Fruit fly (Drosophila melanogaster): ENCODE results near the gene Nep3.
"Not testable (repeated sequence)": the region's sequence is repeated elsewhere in the genome, so short reads cannot be mapped to it uniquely, and the experiment has no call there.

Gene Nep3

dm6 chrX:19960881-19961347 is at the start of gene Nep3:
Gene Nep3, plus strand, starts transcription at chrX:19961297.
- TF ChIP-seq tj (GFP tag; optimal IDR thresholded peaks at IDR 0.05) (no peak), pad (GFP tag; optimal IDR thresholded peaks at IDR 0.05) (no peak), CG12768 (GFP tag; optimal IDR thresholded peaks at IDR 0.05) (no peak), bab1 (GFP tag; optimal IDR thresholded peaks at IDR 0.05) (no peak), Hr96 (GFP tag; optimal IDR thresholded peaks at IDR 0.05) (no peak), CG7045 (GFP tag; optimal IDR thresholded peaks at IDR 0.05) (no peak), CG11617 (GFP tag; optimal IDR thresholded peaks at IDR 0.05) (no peak), CG1620 (GFP tag; optimal IDR thresholded peaks at IDR 0.05) (no peak), CG33017 (tag; optimal IDR thresholded peaks at IDR 0.05) (no peak), cnc (optimal IDR thresholded peaks at IDR 0.05) (no peak), CG7101 (tag; optimal IDR thresholded peaks at IDR 0.05) (no peak), Crg-1 (GFP tag; optimal IDR thresholded peaks at IDR 0.05) (no peak), CG14711 (tag; optimal IDR thresholded peaks at IDR 0.05) (no peak), ovo (GFP tag; optimal IDR thresholded peaks at IDR 0.05) (no peak), kay (GFP tag; ENCODE audit: borderline replicate concordance) (no peak), CG5204 (GFP tag; optimal IDR thresholded peaks at IDR 0.05) (no peak), toe (GFP tag; optimal IDR thresholded peaks at IDR 0.05) (no peak), cic (GFP tag; optimal IDR thresholded peaks at IDR 0.05) (no peak), Mnt (GFP tag; optimal IDR thresholded peaks at IDR 0.05) (no peak)

dm6 chrX:19915181-19915580 is 45.9 kb upstream of the Nep3 start, which contains the start of gene CG45487:
Gene CG45487, minus strand, starts transcription at chrX:19915281.
- not testable (repeated sequence) for TF ChIP-seq CG11617 (GFP tag; optimal IDR thresholded peaks at IDR 0.05); kay (GFP tag; ENCODE audit: borderline replicate concordance); CG12768 (GFP tag; optimal IDR thresholded peaks at IDR 0.05)

dm6 chrX:19920335-19920734 is 40.8 kb upstream of the Nep3 start, which contains the start of gene CG45488:
Gene CG45488, minus strand, starts transcription at chrX:19920435.
- TF ChIP-seq Crg-1 (GFP tag; optimal IDR thresholded peaks at IDR 0.05); CG5204 (GFP tag; optimal IDR thresholded peaks at IDR 0.05); kay (GFP tag; ENCODE audit: borderline replicate concordance): not testable (repeated sequence)

dm6 chrX:19929078-19929477 is 32.0 kb upstream of the Nep3 start, which contains the start of gene CG45489:
Gene CG45489, minus strand, starts transcription at chrX:19929178.
- not testable (repeated sequence) for TF ChIP-seq Hr96 (GFP tag; optimal IDR thresholded peaks at IDR 0.05); kay (GFP tag; ENCODE audit: borderline replicate concordance); CG33017 (tag; optimal IDR thresholded peaks at IDR 0.05)

- not testable (repeated sequence) for TF ChIP-seq CG14711 (tag; optimal IDR thresholded peaks at IDR 0.05); Hr96 (GFP tag; optimal IDR thresholded peaks at IDR 0.05); CG7045 (GFP tag; optimal IDR thresholded peaks at IDR 0.05)
These were observed 26.9 kb upstream of the Nep3 start, which contains the start of gene CG45490 for dm6 chrX:19934194-19934593. Gene CG45490, minus strand, starts transcription at chrX:19934294.

dm6 chrX:19938894-19939293 is 22.2 kb upstream of the Nep3 start, which contains the start of gene CG45491:
Gene CG45491, minus strand, starts transcription at chrX:19938994.
- TF ChIP-seq Clk, ovo, bab1 (GFP tag; optimal IDR thresholded peaks at IDR 0.05): not testable (repeated sequence)

dm6 chrX:19944047-19944446 is 17.1 kb upstream of the Nep3 start, which contains the start of gene CG45492:
Gene CG45492, minus strand, starts transcription at chrX:19944147.
- TF ChIP-seq Crg-1, bab1, CG5204 (GFP tag; optimal IDR thresholded peaks at IDR 0.05): not testable (repeated sequence)

- not testable (repeated sequence) for TF ChIP-seq pad (GFP tag; optimal IDR thresholded peaks at IDR 0.05); kay (GFP tag; ENCODE audit: borderline replicate concordance); Clk (GFP tag; optimal IDR thresholded peaks at IDR 0.05)
These were observed 12.3 kb upstream of the Nep3 start, which contains the start of gene CG45493 for dm6 chrX:19948773-19949172. Gene CG45493, minus strand, starts transcription at chrX:19948873.

dm6 chrX:19953508-19953907 is 7.6 kb upstream of the Nep3 start, which contains the start of gene CG45494:
Gene CG45494, minus strand, starts transcription at chrX:19953608.
- TF ChIP-seq toe, CG12768, Mnt (GFP tag; optimal IDR thresholded peaks at IDR 0.05): not testable (repeated sequence)

Data from whole organism, adult.